Fruit fly (Drosophila melanogaster) whole organism, embryonic: ENCODE data around the gene GstD5.

Source experiments
- Abd-B ChIP-seq: fragments of 200-800 bp; sonication (Bioruptor generic); optimal IDR thresholded peaks from 2 replicates; lab custom pipeline; 2018; ENCODE audit warnings: missing biosample characterization, mild to moderate bottlenecking, missing genetic modification characterization, moderate library complexity
- CG10654 ChIP-seq: fragments of 200-800 bp; sonication (Bioruptor generic); optimal IDR thresholded peaks from 2 replicates; lab custom pipeline; 2016; ENCODE audit warnings: missing biosample characterization, missing genetic modification characterization
- CG12391 ChIP-seq: fragments of 200-800 bp; sonication (Bioruptor generic); optimal IDR thresholded peaks from 3 replicates; lab custom pipeline; 2018; ENCODE audit warnings: missing biosample characterization, mild to moderate bottlenecking, missing genetic modification characterization, moderate library complexity
- CG12769 ChIP-seq: fragments of 200-800 bp; sonication (Bioruptor generic); optimal IDR thresholded peaks from 2 replicates; lab custom pipeline; 2019; ENCODE audit warnings: missing biosample characterization, mild to moderate bottlenecking, missing genetic modification characterization, moderate library complexity
- CG14710 ChIP-seq: fragments of 200-800 bp; sonication (Bioruptor generic); optimal IDR thresholded peaks from 3 replicates; lab custom pipeline; 2019; ENCODE audit warnings: missing biosample characterization, mild to moderate bottlenecking, missing genetic modification characterization, moderate library complexity
- CG1647 ChIP-seq: fragments of 200-800 bp; sonication (Bioruptor generic); optimal IDR thresholded peaks from 3 replicates; lab custom pipeline; 2016; ENCODE audit warnings: missing biosample characterization, missing genetic modification characterization
- CG16815 ChIP-seq: fragments of 200-800 bp; sonication (Bioruptor generic); optimal IDR thresholded peaks from 3 replicates; lab custom pipeline; 2017; ENCODE audit warnings: missing biosample characterization, mild to moderate bottlenecking, missing genetic modification characterization
- CG17361 ChIP-seq: fragments of 200-800 bp; sonication (Bioruptor generic); IDR thresholded peaks from 3 replicates; pipeline ENCODE4 v1.3.6; 2022; ENCODE audit warnings: missing biosample characterization, missing genetic modification characterization
- CG17912 ChIP-seq: fragments of 200-800 bp; sonication (Bioruptor generic); optimal IDR thresholded peaks from 2 replicates; lab custom pipeline; 2018; ENCODE audit warnings: missing biosample characterization, mild to moderate bottlenecking, missing genetic modification characterization
- CG1792 ChIP-seq: fragments of 200-800 bp; sonication (Bioruptor generic); optimal IDR thresholded peaks from 2 replicates; lab custom pipeline; 2016; ENCODE audit warnings: missing biosample characterization, missing genetic modification characterization
- CG2120 ChIP-seq: fragments of 200-800 bp; sonication (Bioruptor generic); optimal IDR thresholded peaks from 3 replicates; lab custom pipeline; 2016; ENCODE audit warnings: missing biosample characterization, missing genetic modification characterization
- CG30403 ChIP-seq: fragments of 200-800 bp; sonication (Bioruptor generic); optimal IDR thresholded peaks from 3 replicates; lab custom pipeline; 2016; ENCODE audit warnings: missing biosample characterization, missing genetic modification characterization
- CG4617 ChIP-seq: fragments of 200-800 bp; sonication (Bioruptor generic); optimal IDR thresholded peaks from 3 replicates; lab custom pipeline; 2016; ENCODE audit warnings: missing biosample characterization, missing genetic modification characterization, borderline replicate concordance
- CG6175 ChIP-seq: fragments of 200-800 bp; sonication (Bioruptor generic); IDR thresholded peaks from 3 replicates; pipeline ENCODE4 v1.3.6; 2022; ENCODE audit warnings: missing biosample characterization, missing genetic modification characterization
- CG6791 ChIP-seq: fragments of 200-800 bp; sonication (Bioruptor generic); IDR thresholded peaks from 3 replicates; pipeline ENCODE4 v1.3.6; 2022; ENCODE audit warnings: missing biosample characterization, missing genetic modification characterization; ENCODE audit not compliant: partially characterized antibody
- CG9215 ChIP-seq: fragments of 200-800 bp; sonication (Bioruptor generic); IDR thresholded peaks from 2 replicates; pipeline ENCODE4 v1.3.6; 2022; ENCODE audit warnings: missing biosample characterization, missing genetic modification characterization
- CG9797 ChIP-seq: fragments of 200-800 bp; sonication (Bioruptor generic); optimal IDR thresholded peaks from 3 replicates; lab custom pipeline; 2018; ENCODE audit warnings: missing biosample characterization, mild to moderate bottlenecking, missing genetic modification characterization
- Camta ChIP-seq: fragments of 200-800 bp; sonication (Bioruptor generic); optimal IDR thresholded peaks from 2 replicates; lab custom pipeline; 2016; ENCODE audit warnings: missing biosample characterization, missing genetic modification characterization
- Ets65A ChIP-seq: fragments of 200-800 bp; sonication (Bioruptor generic); peaks from one replicate; lab custom pipeline; 2016; ENCODE audit warnings: missing biosample characterization, missing genetic modification characterization
- Lhr ChIP-seq: fragments of 200-800 bp; sonication (Bioruptor generic); optimal IDR thresholded peaks from 3 replicates; lab custom pipeline; 2017; ENCODE audit warnings: mild to moderate bottlenecking, missing biosample characterization, missing genetic modification reagents, missing genetic modification characterization
- Med ChIP-seq: fragments of 200-800 bp; sonication (Bioruptor generic); peaks from one replicate; lab custom pipeline; 2016; ENCODE audit warnings: missing biosample characterization, missing genetic modification characterization, mild to moderate bottlenecking, inconsistent platforms, moderate library complexity
- Oaz ChIP-seq: fragments of 200-800 bp; sonication (Bioruptor generic); IDR thresholded peaks from 2 replicates; pipeline ENCODE4 v1.3.6; 2022; ENCODE audit warnings: missing biosample characterization, missing genetic modification characterization
- Sin3A ChIP-seq: fragments of >200 bp; optimal IDR thresholded peaks from 2 replicates; lab custom pipeline; 2018
- Sox100B ChIP-seq: fragments of 200-800 bp; sonication (Bioruptor generic); optimal IDR thresholded peaks from 3 replicates; lab custom pipeline; 2018; ENCODE audit warnings: missing biosample characterization, mild to moderate bottlenecking, missing genetic modification characterization
- YL-1 ChIP-seq: fragments of 200-800 bp; sonication (Bioruptor generic); optimal IDR thresholded peaks from 3 replicates; lab custom pipeline; 2017; ENCODE audit warnings: missing biosample characterization, mild to moderate bottlenecking, missing genetic modification characterization
- abd-A ChIP-seq: fragments of 200-800 bp; sonication (Bioruptor generic); optimal IDR thresholded peaks from 3 replicates; lab custom pipeline; 2019; ENCODE audit warnings: missing biosample characterization, mild to moderate bottlenecking, missing genetic modification characterization, moderate library complexity
- ci ChIP-seq: fragments of 200-800 bp; sonication (Bioruptor generic); IDR thresholded peaks from 3 replicates; pipeline ENCODE4 v1.3.6; 2022; ENCODE audit warnings: missing biosample characterization, missing genetic modification characterization
- dimm ChIP-seq: fragments of 200-800 bp; sonication (Bioruptor generic); IDR thresholded peaks from 2 replicates; pipeline ENCODE4 v1.3.6; 2022; ENCODE audit warnings: missing biosample characterization, missing genetic modification characterization
- dmrt99B ChIP-seq: fragments of 200-800 bp; sonication (Bioruptor generic); optimal IDR thresholded peaks from 2 replicates; lab custom pipeline; 2018; ENCODE audit warnings: missing biosample characterization, mild to moderate bottlenecking, missing genetic modification characterization, moderate library complexity
- ham ChIP-seq: fragments of 200-800 bp; sonication (Bioruptor generic); IDR thresholded peaks from 2 replicates; pipeline ENCODE4 v1.3.6; 2022; ENCODE audit warnings: missing biosample characterization, missing genetic modification characterization
- inv ChIP-seq: fragments of 200-800 bp; sonication (Bioruptor generic); IDR thresholded peaks from 2 replicates; pipeline ENCODE4 v1.3.6; 2022; ENCODE audit warnings: missing biosample characterization, missing genetic modification characterization; ENCODE audit not compliant: partially characterized antibody
- pzg ChIP-seq: fragments of 200-800 bp; sonication (Bioruptor generic); optimal IDR thresholded peaks from 3 replicates; lab custom pipeline; 2018; ENCODE audit warnings: missing biosample characterization, mild to moderate bottlenecking, missing genetic modification characterization, moderate library complexity
- sc ChIP-seq, 3 experiments: fragments of >200 bp in 2 of 3; fragments of 200-800 bp in 1 of 3; sonication (Bioruptor generic) in 1 of 3; optimal IDR thresholded peaks; 2 replicates in 2 of 3; 3 replicates in 1 of 3; lab custom pipeline; 2017; ENCODE audit warnings: mild to moderate bottlenecking in 1 of 3, missing biosample characterization in 1 of 3, missing genetic modification characterization in 1 of 3, missing genetic modification reagents in 1 of 3
- seq ChIP-seq: fragments of 200-800 bp; sonication (Bioruptor generic); IDR thresholded peaks from 2 replicates; pipeline ENCODE4 v1.3.6; 2022; ENCODE audit warnings: missing biosample characterization, missing genetic modification characterization
- sna ChIP-seq: fragments of 200-800 bp; sonication (Bioruptor generic); IDR thresholded peaks from 2 replicates; pipeline ENCODE4 v1.3.6; 2022; ENCODE audit warnings: missing biosample characterization, missing genetic modification characterization; ENCODE audit not compliant: partially characterized antibody
- sr ChIP-seq: fragments of 200-800 bp; sonication (Bioruptor generic); IDR thresholded peaks from 3 replicates; pipeline ENCODE4 v1.3.6; 2022; ENCODE audit warnings: missing biosample characterization, missing genetic modification characterization
- tio ChIP-seq: fragments of 200-800 bp; sonication (Bioruptor generic); optimal IDR thresholded peaks from 2 replicates; lab custom pipeline; 2017; ENCODE audit warnings: missing biosample characterization, missing genetic modification characterization, inconsistent platforms
- tll ChIP-seq, 2 experiments: fragments of 200-800 bp in 1 of 2; fragments of >200 bp in 1 of 2; sonication (Bioruptor generic) in 1 of 2; optimal IDR thresholded peaks; 2 replicates each; lab custom pipeline; 2017 to 2019; ENCODE audit warnings: missing biosample characterization in 2 of 2, missing genetic modification characterization in 2 of 2, mild to moderate bottlenecking in 1 of 2, moderate library complexity in 1 of 2
- trem ChIP-seq: fragments of 200-800 bp; optimal IDR thresholded peaks from 3 replicates; lab custom pipeline; 2019; ENCODE audit warnings: missing biosample characterization, mild to moderate bottlenecking, missing genetic modification characterization, moderate library complexity
- vnd ChIP-seq: fragments of 200-800 bp; sonication (Bioruptor generic); IDR thresholded peaks from 3 replicates; pipeline ENCODE4 v1.3.6; 2022; ENCODE audit warnings: missing biosample characterization, missing genetic modification characterization; ENCODE audit not compliant: partially characterized antibody
- wor ChIP-seq: fragments of 200-800 bp; sonication (Bioruptor generic); IDR thresholded peaks from 2 replicates; pipeline ENCODE4 v1.3.6; 2022; ENCODE audit warnings: missing biosample characterization, missing genetic modification characterization

The GstD5 gene

DNA sequence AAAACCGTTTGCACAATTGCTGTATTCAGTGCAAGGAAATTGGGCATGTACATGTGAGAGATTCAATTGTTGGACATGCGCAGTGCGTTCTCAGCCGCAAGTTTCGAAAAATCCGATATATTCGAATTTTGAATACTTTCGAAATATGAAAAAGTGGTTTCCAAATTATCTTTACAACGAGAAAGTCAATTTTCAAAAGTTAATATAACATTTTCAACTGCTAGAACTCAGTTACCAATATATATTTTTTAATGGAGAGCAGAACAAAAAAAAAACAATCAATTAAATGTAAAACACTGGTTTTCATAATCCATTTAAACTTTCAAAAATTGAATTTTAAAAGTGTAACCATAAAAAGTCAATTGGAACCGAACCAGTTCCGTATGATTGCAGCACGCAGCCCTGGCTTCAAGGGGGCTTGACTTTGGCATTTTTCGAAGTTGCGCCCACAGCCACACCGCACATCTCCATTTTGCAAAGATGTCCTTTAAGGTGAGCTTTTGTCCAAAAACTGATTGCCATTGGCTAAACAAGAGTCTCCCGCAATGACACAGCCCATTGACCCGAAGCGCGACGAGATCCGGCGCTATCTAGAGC lies 46.9 kb downstream of the GstD5 start, which contains the start of the genes Scgbeta and CG17202 (continued):
- TF ChIP-seq CG14710 (tag; lab: Kevin White, UChicago), result peak; percentile 73
- no peak for TF ChIP-seq vnd (GFP tag; lab: Robert Waterston, UW)
- no peak for TF ChIP-seq CG1647 (GFP tag; lab: Kevin White, UChicago)
- no peak for TF ChIP-seq Abd-B
- TF ChIP-seq ham (GFP tag; lab: Robert Waterston, UW), result no peak
- TF ChIP-seq tio (GFP tag; lab: Kevin White, UChicago), result no peak
- no peak for TF ChIP-seq inv (GFP tag; lab: Robert Waterston, UW)
- TF ChIP-seq CG30403 (GFP tag; lab: Kevin White, UChicago), result peak; percentile 37
- TF ChIP-seq CG9797, result peak; percentile 79
- peak; percentile 76 for TF ChIP-seq Lhr (GFP tag; lab: Kevin White, UChicago)
- no peak for TF ChIP-seq seq (GFP tag; lab: Robert Waterston, UW)
- TF ChIP-seq YL-1 (GFP tag; lab: Kevin White, UChicago), result peak; percentile 59
- no peak for TF ChIP-seq Oaz (GFP tag; lab: Robert Waterston, UW)
- TF ChIP-seq CG6175, result no peak
- peak in 1 of 2 experiments; percentile 44 for TF ChIP-seq tll (GFP tag; optimal IDR thresholded peaks at IDR 0.05; lab: Kevin White, UChicago)
- TF ChIP-seq CG17912 (GFP tag; lab: Kevin White, UChicago), result no peak
- TF ChIP-seq Camta, result no peak
- TF ChIP-seq CG12391 (tag; lab: Kevin White, UChicago), result peak; percentile 60
- TF ChIP-seq dimm (GFP tag; lab: Robert Waterston, UW), result no peak
- TF ChIP-seq trem (tag; lab: Kevin White, UChicago), result peak; percentile 25
- peak; percentile 59 for TF ChIP-seq CG2120 (GFP tag; lab: Kevin White, UChicago)
- no peak for TF ChIP-seq sna (GFP tag; lab: Robert Waterston, UW)
- TF ChIP-seq Sox100B (GFP tag; lab: Kevin White, UChicago), result no peak
- TF ChIP-seq Sin3A (lab: Kevin White, UChicago), result peak; percentile 59
- no peak for TF ChIP-seq CG16815
- no peak for TF ChIP-seq CG1792 (GFP tag; lab: Kevin White, UChicago)
- peak; percentile 84 for TF ChIP-seq CG4617
- TF ChIP-seq CG12769 (tag; lab: Kevin White, UChicago), result no peak
- TF ChIP-seq, all 482 proteins: peak for 79

dm6 chr3R:12423997-12424396 lies 48.5 kb downstream of the GstD5 start:
- TF ChIP-seq wor (GFP tag; lab: Robert Waterston, UW) (no peak), sr (GFP tag; lab: Robert Waterston, UW) (peak; percentile 8; the same call in 1 of the 3 replicates), pzg (GFP tag; lab: Kevin White, UChicago) (no peak), ci (GFP tag; lab: Robert Waterston, UW) (no peak), sc (optimal IDR thresholded peaks at IDR 0.05; lab: Kevin White, UChicago) (no peak), sc (GFP tag; optimal IDR thresholded peaks at IDR 0.05; lab: Kevin White, UChicago) (no peak), dmrt99B (no peak), CG17361 (GFP tag; lab: Robert Waterston, UW) (no peak), CG6791 (0 out of 3 replicates have a peak, but pooled peaks have one; percentile 34), CG10654 (no peak), Med (GFP tag; lab: Kevin White, UChicago) (peak; percentile 30), CG1647 (GFP tag; lab: Kevin White, UChicago) (no peak), Ets65A (peak; percentile 44), abd-A (tag; lab: Kevin White, UChicago) (no peak), CG9215 (no peak)
